Fruit fly (Drosophila melanogaster): ENCODE data around the gene Rpt5.

Rpt5 gene

DNA sequence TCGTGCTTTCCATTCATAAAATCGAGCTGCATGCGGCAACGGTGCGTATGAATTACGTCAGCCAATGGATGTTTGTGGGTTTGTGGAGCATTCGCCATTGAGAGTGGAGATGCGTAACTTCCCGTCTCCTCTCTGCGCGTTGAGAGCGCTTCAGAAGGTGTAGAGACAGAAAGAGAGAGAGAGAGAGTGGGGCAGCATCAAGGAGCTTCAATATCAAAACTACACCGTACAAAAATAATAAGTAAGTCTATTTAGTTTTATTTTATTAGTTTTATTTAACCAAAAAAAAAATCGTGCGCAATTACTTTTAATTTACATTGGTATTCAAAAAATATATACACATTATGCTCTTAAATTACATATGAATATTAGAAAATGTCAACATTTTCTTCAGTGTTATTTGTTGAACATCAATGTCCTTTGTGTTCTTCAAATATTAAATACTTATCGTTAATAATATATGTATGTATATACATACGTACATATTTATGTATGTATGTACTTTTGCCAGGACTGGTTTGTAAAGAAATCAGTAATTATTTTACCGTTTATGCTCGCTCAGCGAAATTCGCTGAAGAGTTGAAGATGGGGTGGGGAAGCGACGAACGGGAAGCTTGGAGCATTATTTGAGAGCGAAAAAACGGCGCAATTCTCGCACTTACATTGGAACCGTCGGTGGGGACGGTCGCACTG lies 29.9 kb upstream of the Rpt5 start, which contains the start of gene CG10365 (continued):
- TF ChIP-seq topi (GFP tag; optimal IDR thresholded peaks at IDR 0.05) (peak; percentile 74), dac (GFP tag; optimal IDR thresholded peaks at IDR 0.05) (peak; percentile 7), CG8632 (GFP tag; optimal IDR thresholded peaks at IDR 0.05) (peak; percentile 97), Ets96B (tag; optimal IDR thresholded peaks at IDR 0.05) (peak; percentile 90), Eip93F (GFP tag; optimal IDR thresholded peaks at IDR 0.05) (peak; percentile 44), dsx (GFP tag; optimal IDR thresholded peaks at IDR 0.05; ENCODE audit: poor library complexity, severe bottlenecking) (peak; percentile 80), CG7368 (GFP tag; optimal IDR thresholded peaks at IDR 0.05) (peak; percentile 89), Ets21C (GFP tag; optimal IDR thresholded peaks at IDR 0.05) (no peak), CG3032 (tag; optimal IDR thresholded peaks at IDR 0.05) (peak; percentile 89)

DNA sequence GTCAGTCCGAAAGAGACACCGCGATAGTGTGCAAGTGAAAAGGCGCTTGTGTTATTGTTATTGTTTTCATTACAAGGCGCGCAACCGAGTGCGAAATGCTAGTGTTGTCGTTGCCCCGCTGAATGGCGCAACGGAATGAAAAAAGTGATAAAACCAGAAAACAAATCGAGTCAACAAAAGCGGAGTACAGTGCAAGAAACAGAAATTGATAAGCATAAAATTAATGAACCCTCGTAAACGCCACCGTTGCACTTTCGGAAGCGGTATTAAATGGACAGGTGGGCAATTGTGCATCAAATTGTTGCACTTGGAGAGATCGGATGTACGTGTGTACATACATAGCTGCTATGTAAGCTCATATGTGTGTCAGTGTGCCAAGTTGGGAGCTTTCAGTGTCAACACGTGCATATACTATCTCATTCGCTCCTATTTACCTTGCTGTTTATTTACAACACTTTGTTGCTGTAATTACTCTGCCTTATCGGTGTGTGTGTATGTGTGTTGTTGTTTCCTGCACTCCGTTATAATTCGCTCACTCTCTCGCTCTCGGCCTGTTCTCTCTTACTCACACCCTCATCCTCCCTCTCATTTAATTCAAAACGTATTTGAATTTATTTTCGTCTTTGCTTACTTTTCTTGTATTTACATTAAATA lies 29.2 kb upstream of the Rpt5 start:
- TF ChIP-seq CG8632 (GFP tag; optimal IDR thresholded peaks at IDR 0.05): peak; percentile 5
- peak; percentile 13 for TF ChIP-seq acj6 (GFP tag; optimal IDR thresholded peaks at IDR 0.05)
- no peak for TF ChIP-seq Hr38 (GFP tag; optimal IDR thresholded peaks at IDR 0.05)
- TF ChIP-seq esn (GFP tag; optimal IDR thresholded peaks at IDR 0.05): peak; percentile 17
- peak; percentile 6 for TF ChIP-seq CG6854 (GFP tag; optimal IDR thresholded peaks at IDR 0.05)
- no peak for TF ChIP-seq cyc (GFP tag; optimal IDR thresholded peaks at IDR 0.05)
- TF ChIP-seq net (GFP tag; optimal IDR thresholded peaks at IDR 0.05): no peak
- peak; percentile 47 for TF ChIP-seq CG32006 (GFP tag; optimal IDR thresholded peaks at IDR 0.05)
- peak; percentile 74 for TF ChIP-seq CG8119 (GFP tag; IDR thresholded peaks at IDR 0.05)
- peak; percentile 65 for TF ChIP-seq CG6163 (GFP tag; IDR thresholded peaks at IDR 0.05)
- no peak for TF ChIP-seq Lpt (GFP tag; optimal IDR thresholded peaks at IDR 0.05)
- TF ChIP-seq CG11762 (GFP tag; optimal IDR thresholded peaks at IDR 0.05; ENCODE audit: insufficient read depth): peak; percentile 46
- TF ChIP-seq Sox14 (GFP tag; optimal IDR thresholded peaks at IDR 0.05): peak; percentile 36
- TF ChIP-seq CG11294 (GFP tag; IDR thresholded peaks at IDR 0.05): peak; percentile 10; the same call in 1 of the 2 replicates
- TF ChIP-seq CG3032 (tag; optimal IDR thresholded peaks at IDR 0.05): no peak
- no peak for TF ChIP-seq Ets96B (tag; optimal IDR thresholded peaks at IDR 0.05)
- TF ChIP-seq vri (GFP tag; optimal IDR thresholded peaks at IDR 0.05): peak; percentile 56
- TF ChIP-seq OdsH (GFP tag; optimal IDR thresholded peaks at IDR 0.05): peak; percentile 51
- peak; percentile 60 for TF ChIP-seq CG6792 (GFP tag; optimal IDR thresholded peaks at IDR 0.05)
- TF ChIP-seq CG10631 (GFP tag; optimal IDR thresholded peaks at IDR 0.05): peak; percentile 47
- no peak for TF ChIP-seq Smox (GFP tag; optimal IDR thresholded peaks at IDR 0.05)
- peak; percentile 69 for TF ChIP-seq eg (GFP tag; IDR thresholded peaks at IDR 0.05)
- TF ChIP-seq topi (GFP tag; optimal IDR thresholded peaks at IDR 0.05): peak; percentile 8
- peak; percentile 20 for TF ChIP-seq spab (GFP tag; optimal IDR thresholded peaks at IDR 0.05)
- TF ChIP-seq CG3919 (GFP tag; optimal IDR thresholded peaks at IDR 0.05): peak; percentile 61
- no peak for TF ChIP-seq fd85E (GFP tag; optimal IDR thresholded peaks at IDR 0.05)
- TF ChIP-seq CG31627 (GFP tag; optimal IDR thresholded peaks at IDR 0.05): no peak
- TF ChIP-seq Blimp-1 (GFP tag; optimal IDR thresholded peaks at IDR 0.05): no peak
- peak; percentile 33 for TF ChIP-seq Sox102F (GFP tag; optimal IDR thresholded peaks at IDR 0.05)
- peak; percentile 55 to 61 for TF ChIP-seq ss (GFP tag; optimal IDR thresholded peaks at IDR 0.05)
- peak; percentile 36 for TF ChIP-seq CG10669 (GFP tag; optimal IDR thresholded peaks at IDR 0.05)
- TF ChIP-seq Hr4 (GFP tag; optimal IDR thresholded peaks at IDR 0.05): peak; percentile 56
- peak; percentile 46 for TF ChIP-seq CG1621 (tag; optimal IDR thresholded peaks at IDR 0.05)
- peak; percentile 46 for TF ChIP-seq CG9139 (GFP tag; optimal IDR thresholded peaks at IDR 0.05)
- peak; percentile 71 for TF ChIP-seq CG15336 (GFP tag; IDR thresholded peaks at IDR 0.05)
- peak; percentile 75 for TF ChIP-seq svp (GFP tag)
- peak; percentile 6 for TF ChIP-seq dac (GFP tag; optimal IDR thresholded peaks at IDR 0.05)
- no peak for TF ChIP-seq Eip93F (GFP tag; optimal IDR thresholded peaks at IDR 0.05)
- TF ChIP-seq CG4318 (GFP tag; optimal IDR thresholded peaks at IDR 0.05): no peak
- peak; percentile 78 for TF ChIP-seq CG7368 (GFP tag; optimal IDR thresholded peaks at IDR 0.05)
- TF ChIP-seq CG16779 (tag; optimal IDR thresholded peaks at IDR 0.05): peak; percentile 23
- peak; percentile 91 for TF ChIP-seq Eip78C (GFP tag)
- peak; percentile 21 for TF ChIP-seq achi (GFP tag; optimal IDR thresholded peaks at IDR 0.05)
- TF ChIP-seq fd59A (GFP tag; optimal IDR thresholded peaks at IDR 0.05): no peak
- no peak for TF ChIP-seq CG34406 (GFP tag; optimal IDR thresholded peaks at IDR 0.05)

All from whole organism, prepupa.